Worm (Caenorhabditis elegans) whole organism, L1 larva: ENCODE data around the gene dhs-6.

Source experiments
- Y116A8C.19 ChIP-seq: sonication (generic microtip); optimal IDR thresholded peaks from 2 replicates; lab custom pipeline; 2016; ENCODE audit warnings: missing compliant biosample characterization, missing genetic modification characterization, borderline replicate concordance
- alr-1 ChIP-seq: fragments of 200-800 bp; sonication (Bioruptor generic); optimal IDR thresholded peaks from 2 replicates; lab custom pipeline; 2018; ENCODE audit warnings: borderline replicate concordance, mild to moderate bottlenecking, missing genetic modification characterization, missing compliant biosample characterization
- blmp-1 ChIP-seq: fragments of 150-350 bp; optimal IDR thresholded peaks from 2 replicates; lab custom pipeline; 2014; ENCODE audit warnings: missing biosample characterization, missing genetic modification characterization
- ceh-63 ChIP-seq: fragments of 200-800 bp; sonication (Bioruptor generic); optimal IDR thresholded peaks from 2 replicates; lab custom pipeline; 2018; ENCODE audit warnings: mild to moderate bottlenecking, missing genetic modification characterization, missing compliant biosample characterization
- ceh-88 ChIP-seq: fragments of 200-800 bp; sonication (Bioruptor generic); IDR thresholded peaks from 2 replicates; pipeline ENCODE4 v1.3.6; 2022; ENCODE audit warnings: missing genetic modification characterization, missing compliant biosample characterization
- ceh-90 ChIP-seq: sonication (generic microtip); optimal IDR thresholded peaks from 2 replicates; lab custom pipeline; 2016; ENCODE audit warnings: missing genetic modification characterization, missing compliant biosample characterization
- dsc-1 ChIP-seq: sonication (generic microtip); optimal IDR thresholded peaks from 2 replicates; lab custom pipeline; 2016; ENCODE audit warnings: mild to moderate bottlenecking, missing genetic modification characterization, missing compliant biosample characterization
- egl-27 ChIP-seq, 2 experiments: fragments of 150-350 bp in 1 of 2; sonication (generic microtip); optimal IDR thresholded peaks; 3 replicates each; lab custom pipeline; 2017 to 2018; ENCODE audit warnings: missing biosample characterization in 2 of 2, missing genetic modification characterization in 2 of 2, missing genetic modification reagents in 2 of 2
- elt-3 ChIP-seq, 6 experiments: fragments of 150-350 bp in 1 of 6; sonication (generic microtip); optimal IDR thresholded peaks; 2 replicates each; lab custom pipeline; 2017 to 2018; ENCODE audit warnings: missing biosample characterization in 6 of 6, missing genetic modification characterization in 6 of 6, inconsistent platforms in 1 of 6
- fkh-8 ChIP-seq: sonication (generic microtip); optimal IDR thresholded peaks from 2 replicates; lab custom pipeline; 2016; ENCODE audit warnings: mild to moderate bottlenecking, missing genetic modification characterization, missing compliant biosample characterization
- fos-1 ChIP-seq: fragments of 150-350 bp; optimal IDR thresholded peaks from 2 replicates; lab custom pipeline; 2014; ENCODE audit warnings: missing biosample characterization, missing genetic modification characterization
- hlh-4 ChIP-seq: sonication (generic microtip); optimal IDR thresholded peaks from 2 replicates; lab custom pipeline; 2016; ENCODE audit warnings: mild to moderate bottlenecking, missing genetic modification characterization, missing compliant biosample characterization
- lin-13 ChIP-seq: fragments of 150-350 bp; optimal IDR thresholded peaks from 2 replicates; lab custom pipeline; 2014; ENCODE audit warnings: missing biosample characterization, missing genetic modification reagents, missing genetic modification characterization
- lin-14 ChIP-seq: fragments of 200-800 bp; sonication (Bioruptor generic); optimal IDR thresholded peaks from 2 replicates; lab custom pipeline; 2018; ENCODE audit warnings: mild to moderate bottlenecking, missing genetic modification characterization, moderate library complexity, missing compliant biosample characterization
- lir-3 ChIP-seq: sonication (generic microtip); optimal IDR thresholded peaks from 2 replicates; lab custom pipeline; 2016; ENCODE audit warnings: mild to moderate bottlenecking, missing genetic modification characterization, moderate library complexity, missing compliant biosample characterization; ENCODE audit not compliant: poor library complexity
- mep-1 ChIP-seq: fragments of 150-350 bp; optimal IDR thresholded peaks from 2 replicates; lab custom pipeline; 2014; ENCODE audit warnings: missing biosample characterization, missing genetic modification characterization
- nhr-12 ChIP-seq: sonication (generic microtip); optimal IDR thresholded peaks from 2 replicates; lab custom pipeline; 2017; ENCODE audit warnings: missing biosample characterization, missing genetic modification characterization
- nhr-19 ChIP-seq: fragments of 200-800 bp; sonication (Bioruptor generic); conservative IDR thresholded peaks from 2 replicates; pipeline ENCODE4 v1.3.6; 2022; ENCODE audit warnings: missing genetic modification characterization, missing compliant biosample characterization
- nhr-71 ChIP-seq: sonication (generic microtip); optimal IDR thresholded peaks from 2 replicates; lab custom pipeline; 2016; ENCODE audit warnings: mild to moderate bottlenecking, missing genetic modification characterization, moderate library complexity, missing compliant biosample characterization
- nhr-85 ChIP-seq: sonication (generic microtip); peaks from one replicate; lab custom pipeline; 2016; ENCODE audit warnings: missing genetic modification characterization, inconsistent platforms, missing compliant biosample characterization
- snu-23 ChIP-seq: sonication (generic microtip); optimal IDR thresholded peaks from 2 replicates; lab custom pipeline; 2016; ENCODE audit warnings: missing genetic modification characterization, missing compliant biosample characterization
- tbx-2 ChIP-seq: sonication (generic microtip); optimal IDR thresholded peaks from 2 replicates; lab custom pipeline; 2016; ENCODE audit warnings: missing genetic modification characterization, missing compliant biosample characterization
- unc-30 ChIP-seq: sonication (generic microtip); optimal IDR thresholded peaks from 2 replicates; lab custom pipeline; 2017; ENCODE audit warnings: missing biosample characterization, missing genetic modification characterization
- unc-62 ChIP-seq: fragments of 150-350 bp; optimal IDR thresholded peaks from 2 replicates; lab custom pipeline; 2014; ENCODE audit warnings: missing biosample characterization, missing genetic modification reagents, missing genetic modification characterization
- ztf-11 ChIP-seq, 2 experiments: sonication (generic microtip); optimal IDR thresholded peaks; 2 replicates each; lab custom pipeline; 2016 to 2017; ENCODE audit warnings: missing genetic modification characterization in 2 of 2, missing biosample characterization in 1 of 2, missing compliant biosample characterization in 1 of 2

dhs-6 gene

DNA sequence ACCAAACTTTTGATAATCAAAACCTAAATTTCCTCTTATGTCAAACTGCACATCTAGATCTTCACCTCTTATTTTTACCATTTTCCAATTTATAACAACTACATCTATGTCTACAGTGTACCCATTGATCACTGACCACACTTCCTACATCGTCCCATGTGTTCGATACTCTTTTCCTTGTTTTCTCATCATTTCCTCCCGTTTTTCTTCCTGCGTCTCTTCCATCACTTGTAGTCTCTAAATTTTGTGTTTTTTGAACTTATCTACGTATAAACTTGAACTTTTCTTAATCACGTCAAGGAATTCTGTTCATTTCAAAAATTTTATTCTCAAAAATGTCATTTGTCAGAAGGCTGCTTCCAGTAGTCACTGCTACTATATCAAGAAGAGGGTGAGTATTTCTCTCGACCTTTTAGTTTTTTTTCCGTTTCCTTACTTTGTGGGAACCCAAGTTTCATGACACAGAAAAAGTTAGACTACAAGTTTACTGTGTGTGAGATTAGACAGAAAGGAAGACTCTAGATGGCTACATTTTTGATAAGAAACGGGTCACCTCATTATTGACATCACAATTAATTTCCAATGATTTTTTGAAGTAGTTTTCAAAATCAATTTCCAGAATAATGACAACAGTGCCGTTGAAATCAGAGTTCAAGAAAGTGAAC lies 46.9 kb downstream of the dhs-6 start (continued):
- TF ChIP-seq ceh-90 (tag; lab: Kevin White, UChicago) (no peak), snu-23 (GFP tag; lab: Kevin White, UChicago) (peak; percentile 81), ceh-63 (no peak), fkh-8 (tag; lab: Kevin White, UChicago) (no peak), ceh-88 (GFP tag; lab: Robert Waterston, UW) (no peak), fos-1 (tag; lab: Kevin White, UChicago) (no peak), egl-27 (tag; optimal IDR thresholded peaks at IDR 0.05; lab: Kevin White, UChicago) (no peak), unc-62 (GFP tag; lab: Kevin White, UChicago) (no peak), tbx-2 (tag; lab: Kevin White, UChicago) (peak; percentile 53), lir-3 (tag; lab: Kevin White, UChicago) (no peak), unc-30 (tag; lab: Kevin White, UChicago) (no peak), mep-1 (no peak), hlh-4 (tag; lab: Kevin White, UChicago) (no peak), elt-3 (tag; optimal IDR thresholded peaks at IDR 0.05; lab: Kevin White, UChicago) (peak in 2 of 6 experiments; percentile 25 to 78), dsc-1 (tag; lab: Kevin White, UChicago) (no peak), blmp-1 (tag; lab: Kevin White, UChicago) (peak; percentile 13), alr-1 (no peak)

DNA sequence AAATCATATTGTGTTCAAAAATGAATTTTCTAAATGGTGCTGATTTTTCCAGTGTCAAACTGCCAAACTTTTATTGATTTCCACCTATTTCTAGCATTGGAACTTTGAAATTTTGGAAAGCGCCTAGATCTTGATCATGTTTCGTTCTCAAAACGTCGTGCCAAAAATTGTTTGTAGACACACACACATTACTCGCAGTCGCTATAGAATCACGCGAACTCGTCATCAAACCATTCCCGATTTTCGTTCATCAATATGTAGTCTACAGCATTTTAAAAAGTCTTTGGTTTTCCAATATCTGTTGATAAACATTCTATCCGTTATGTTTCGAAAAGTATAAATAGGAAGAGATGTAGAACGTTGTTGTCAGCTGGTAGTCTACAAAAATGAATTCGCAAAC lies 48.8 kb downstream of the dhs-6 start, which contains the start of the genes C17C3.1 and C17C3.15:
TSS of gene C17C3.1 (plus strand) at position 301 of the 400 bp plus-strand sequence.
TSS of gene C17C3.15 (plus strand) at position 383 of the 400 bp plus-strand sequence.
- TF ChIP-seq nhr-85 (peak; percentile 78), fos-1 (tag; lab: Kevin White, UChicago) (no peak), lin-14 (GFP tag; lab: Kevin White, UChicago) (peak; percentile 11), nhr-71 (tag; lab: Kevin White, UChicago) (peak; percentile 9), nhr-12 (tag; lab: Kevin White, UChicago) (no peak), ceh-90 (tag; lab: Kevin White, UChicago) (no peak), lin-13 (no peak), Y116A8C.19 (tag; lab: Kevin White, UChicago) (no peak), mep-1 (no peak), nhr-19 (GFP tag; lab: Robert Waterston, UW) (no peak), ztf-11 (tag; optimal IDR thresholded peaks at IDR 0.05; lab: Kevin White, UChicago) (no peak), elt-3 (tag; optimal IDR thresholded peaks at IDR 0.05; lab: Kevin White, UChicago) (no peak)
- TF ChIP-seq, all 84 proteins: peak for 3
